Fruit fly (Drosophila melanogaster): Measurements from ENCODE around the gene Muc14A.

dm6 chrX:15971574-15971973 lies 37.3 kb upstream of the Muc14A start:
- no peak for TF ChIP-seq toe (GFP tag; optimal IDR thresholded peaks at IDR 0.05)
- TF ChIP-seq CG7045 (GFP tag; optimal IDR thresholded peaks at IDR 0.05), result no peak
- TF ChIP-seq kay (GFP tag; ENCODE audit: borderline replicate concordance), result no peak
- TF ChIP-seq Crg-1 (GFP tag; optimal IDR thresholded peaks at IDR 0.05), result no peak
- TF ChIP-seq Mnt (GFP tag; optimal IDR thresholded peaks at IDR 0.05), result no peak
- TF ChIP-seq cnc (optimal IDR thresholded peaks at IDR 0.05), result no peak
- no peak for TF ChIP-seq Clk (GFP tag; optimal IDR thresholded peaks at IDR 0.05)
- TF ChIP-seq Hr96 (GFP tag; optimal IDR thresholded peaks at IDR 0.05), result no peak
- TF ChIP-seq ovo (GFP tag; optimal IDR thresholded peaks at IDR 0.05), result no peak
- TF ChIP-seq tj (GFP tag; optimal IDR thresholded peaks at IDR 0.05), result no peak
- TF ChIP-seq pad (GFP tag; optimal IDR thresholded peaks at IDR 0.05), result no peak
- TF ChIP-seq CG11617 (GFP tag; optimal IDR thresholded peaks at IDR 0.05), result no peak
- TF ChIP-seq CG7101 (tag; optimal IDR thresholded peaks at IDR 0.05), result no peak
- no peak for TF ChIP-seq CG12768 (GFP tag; optimal IDR thresholded peaks at IDR 0.05)

Measured in whole organism, adult.